Fruit fly (Drosophila melanogaster): Measurements from ENCODE around the gene IP3K2.

- TF ChIP-seq insv (optimal IDR thresholded peaks at IDR 0.05) (no peak), h (optimal IDR thresholded peaks at IDR 0.05) (no peak), ttk (optimal IDR thresholded peaks at IDR 0.05) (no peak), psq (optimal IDR thresholded peaks at IDR 0.05) (no peak), Sin3A (optimal IDR thresholded peaks at IDR 0.05) (no peak)
Measured at dm6 chrX:13337454-13337853, 34.0 kb downstream of the IP3K2 start, which contains the start of gene RpS15Aa.

All from Kc167 (cell line).